Worm (Caenorhabditis elegans) whole organism, mixed stage, embryonic: ENCODE data around the gene Y51H7C.41.

Experiments
- ceh-43 ChIP-seq: fragments of 200-800 bp; sonication (Bioruptor generic); optimal IDR thresholded peaks from 2 replicates; lab custom pipeline; 2018; ENCODE audit warnings: mild to moderate bottlenecking, missing genetic modification characterization, moderate library complexity, missing compliant biosample characterization
- ceh-83 ChIP-seq: fragments of 200-800 bp; sonication (Bioruptor generic); optimal IDR thresholded peaks from 2 replicates; lab custom pipeline; 2018; ENCODE audit warnings: mild to moderate bottlenecking, missing genetic modification characterization, missing compliant biosample characterization
- cnd-1 ChIP-seq: fragments of 200-800 bp; sonication (Bioruptor generic); optimal IDR thresholded peaks from 2 replicates; lab custom pipeline; 2018; ENCODE audit warnings: mild to moderate bottlenecking, missing genetic modification characterization, missing compliant biosample characterization
- nhr-28 ChIP-seq: fragments of 150-350 bp; optimal IDR thresholded peaks from 2 replicates; lab custom pipeline; 2014; ENCODE audit warnings: missing biosample characterization, missing genetic modification characterization
- pha-4 ChIP-seq: fragments of 150-350 bp; optimal IDR thresholded peaks from 2 replicates; lab custom pipeline; 2018; ENCODE audit warnings: missing biosample characterization, missing genetic modification reagents, missing genetic modification characterization
- snpc-4 ChIP-seq: fragments of 150-350 bp; optimal IDR thresholded peaks from 2 replicates; lab custom pipeline; 2014; ENCODE audit warnings: missing biosample characterization, missing genetic modification characterization

ce11 chrII:1437449-1438335 is 34.6 kb downstream of the Y51H7C.41 start, which contains the start of gene nol-6:
- TF ChIP-seq snpc-4 (no peak), nhr-28 (no peak), pha-4 (tag; lab: Kevin White, UChicago) (no peak), ceh-83 (no peak), cnd-1 (tag; lab: Kevin White, UChicago) (no peak), ceh-43 (GFP tag; lab: Kevin White, UChicago) (no peak)
